Fruit fly (Drosophila melanogaster): ENCODE results near the gene CG3071.

dm6 chrX:2283470-2283869, 20.8 kb downstream of the CG3071 start:
- TF ChIP-seq psq (GFP tag; optimal IDR thresholded peaks at IDR 0.05) (peak; percentile 56), tai (GFP tag; optimal IDR thresholded peaks at IDR 0.05) (no peak), Sp1 (GFP tag; optimal IDR thresholded peaks at IDR 0.05) (peak; percentile 23), rgr (GFP tag; optimal IDR thresholded peaks at IDR 0.05) (no peak)
